Fruit fly (Drosophila melanogaster): Measurements from ENCODE around the gene CG4511.

Gene CG4511

dm6 chr3R:10884031-10884677 is 29.9 kb downstream of the CG4511 start (continued):
- TF ChIP-seq CG10431 (GFP tag; optimal IDR thresholded peaks at IDR 0.05) (no peak), CG9817 (tag; optimal IDR thresholded peaks at IDR 0.05) (peak; percentile 69), Asciz (GFP tag; optimal IDR thresholded peaks at IDR 0.05) (peak; percentile 82), Hr78 (GFP tag; optimal IDR thresholded peaks at IDR 0.05) (peak in 1 of 2 experiments; percentile 21), ranshi (GFP tag; IDR thresholded peaks at IDR 0.05) (peak; percentile 79), CG7556 (GFP tag; optimal IDR thresholded peaks at IDR 0.05) (peak; percentile 60), unpg (GFP tag; optimal IDR thresholded peaks at IDR 0.05) (peak; percentile 77), lmd (GFP tag; IDR thresholded peaks at IDR 0.05) (peak; percentile 83), ase (GFP tag; IDR thresholded peaks at IDR 0.05) (peak; percentile 90), Dek (tag; optimal IDR thresholded peaks at IDR 0.05) (peak; percentile 84), slbo (GFP tag; IDR thresholded peaks at IDR 0.05) (peak; percentile 81), CG12659 (GFP tag; optimal IDR thresholded peaks at IDR 0.05) (peak; percentile 65), CG7786 (GFP tag; optimal IDR thresholded peaks at IDR 0.05) (no peak), Chrac-16 (GFP tag; optimal IDR thresholded peaks at IDR 0.05) (no peak), gro (GFP tag; optimal IDR thresholded peaks at IDR 0.05) (peak; percentile 25), ftz-f1 (GFP tag; optimal IDR thresholded peaks at IDR 0.05) (no peak), CG18599 (GFP tag; optimal IDR thresholded peaks at IDR 0.05) (peak; percentile 86), Fer3 (tag; optimal IDR thresholded peaks at IDR 0.05) (peak; percentile 80), CG4707 (GFP tag; optimal IDR thresholded peaks at IDR 0.05) (no peak), salm (tag; optimal IDR thresholded peaks at IDR 0.05) (peak; percentile 61), zen (tag; optimal IDR thresholded peaks at IDR 0.05) (peak; percentile 62), CG12942 (GFP tag; optimal IDR thresholded peaks at IDR 0.05) (peak; percentile 1), CG10209 (GFP tag; optimal IDR thresholded peaks at IDR 0.05) (peak; percentile 58), ken (GFP tag; IDR thresholded peaks at IDR 0.05) (peak; percentile 79; the same call in 2 of the 3 replicates), rib (GFP tag; IDR thresholded peaks at IDR 0.05) (peak; percentile 84), CG9932 (GFP tag; IDR thresholded peaks at IDR 0.05) (peak; percentile 83), jing (GFP tag; optimal IDR thresholded peaks at IDR 0.05) (peak; percentile 2), eyg (GFP tag; optimal IDR thresholded peaks at IDR 0.05) (no peak), Hr51 (GFP tag; optimal IDR thresholded peaks at IDR 0.05) (peak in 1 of 2 experiments; percentile 79), CG7963 (GFP tag; IDR thresholded peaks at IDR 0.05; ENCODE audit: partially characterized antibody) (no peak), CG7372 (GFP tag; IDR thresholded peaks at IDR 0.05) (peak; percentile 74), Antp (GFP tag; optimal IDR thresholded peaks at IDR 0.05) (no peak), usp (GFP tag; optimal IDR thresholded peaks at IDR 0.05) (no peak), fd64A (GFP tag; optimal IDR thresholded peaks at IDR 0.05) (no peak), CG8359 (GFP tag; optimal IDR thresholded peaks at IDR 0.05; ENCODE audit: borderline replicate concordance) (no peak), CG15696 (tag; optimal IDR thresholded peaks at IDR 0.05) (peak; percentile 39), Elba2 (GFP tag; optimal IDR thresholded peaks at IDR 0.05) (no peak), CG8765 (GFP tag; IDR thresholded peaks at IDR 0.05) (no peak), Ptx1 (GFP tag; IDR thresholded peaks at IDR 0.05) (peak; percentile 89), CG18476 (GFP tag; optimal IDR thresholded peaks at IDR 0.05) (peak; percentile 16), CG1529 (GFP tag; optimal IDR thresholded peaks at IDR 0.05) (no peak), Meics (GFP tag; optimal IDR thresholded peaks at IDR 0.05) (peak; percentile 84), trem (tag; optimal IDR thresholded peaks at IDR 0.05) (no peak), br (optimal IDR thresholded peaks at IDR 0.05) (no peak), Abd-B (GFP tag; optimal IDR thresholded peaks at IDR 0.05) (peak; percentile 79), sr (GFP tag; IDR thresholded peaks at IDR 0.05) (0 out of 3 replicates have a peak, but pooled peaks have one; percentile 12), CG31365 (tag; optimal IDR thresholded peaks at IDR 0.05) (no peak), Stat92E (GFP tag; optimal IDR thresholded peaks at IDR 0.05) (no peak), ap (GFP tag; IDR thresholded peaks at IDR 0.05) (peak; percentile 54)

All from whole organism, embryonic.